Worm (Caenorhabditis elegans): ENCODE data around the gene T16A1.4.

T16A1.4 gene

DNA sequence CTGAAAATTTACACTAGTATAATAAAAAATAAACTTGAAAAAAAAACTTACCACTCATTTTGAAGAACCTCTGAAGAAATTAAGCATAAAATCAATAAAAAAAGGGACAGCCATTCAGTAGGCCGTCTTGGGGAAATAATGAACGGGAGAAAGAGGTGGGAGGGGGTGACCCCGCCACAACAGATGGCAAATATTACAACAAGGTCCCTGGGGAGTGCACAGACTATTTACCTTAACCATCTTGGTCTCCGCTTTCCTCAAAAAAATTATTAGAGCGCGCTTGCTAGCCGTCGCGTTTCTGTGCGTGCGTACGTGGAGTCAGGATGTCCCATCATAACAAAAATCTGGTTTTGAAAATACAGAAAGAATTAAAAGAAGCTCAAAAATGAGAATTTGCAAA is 10.6 kb downstream of the T16A1.4 start, which contains the start of gene T16A1.10:
Gene T16A1.10, minus strand, starts transcription at position 123 of the 400 bp plus-strand sequence.
- TF ChIP-seq tlf-1 (GFP tag; optimal IDR thresholded peaks at IDR 0.05) (no peak), F57C9.4 (tag; optimal IDR thresholded peaks at IDR 0.05) (no peak), ztf-22 (GFP tag; optimal IDR thresholded peaks at IDR 0.05) (no peak), ceh-91 (GFP tag; IDR thresholded peaks at IDR 0.05) (no peak), aptf-2 (GFP tag; conservative IDR thresholded peaks at IDR 0.05) (no peak), let-526 (GFP tag; IDR thresholded peaks at IDR 0.05) (no peak), somi-1 (GFP tag; optimal IDR thresholded peaks at IDR 0.05) (no peak), aptf-3 (GFP tag; IDR thresholded peaks at IDR 0.05) (no peak), ceh-27 (GFP tag; optimal IDR thresholded peaks at IDR 0.05) (no peak), Y67H2A.10 (GFP tag; conservative IDR thresholded peaks at IDR 0.05) (no peak), attf-3 (GFP tag; conservative IDR thresholded peaks at IDR 0.05) (no peak), ama-1 (optimal IDR thresholded peaks at IDR 0.05) (no peak), ama-1 (GFP tag; optimal IDR thresholded peaks at IDR 0.05) (no peak), nhr-27 (tag; optimal IDR thresholded peaks at IDR 0.05) (no peak), ceh-40 (GFP tag; IDR thresholded peaks at IDR 0.05) (no peak), hlh-26 (GFP tag; conservative IDR thresholded peaks at IDR 0.05) (no peak), B0261.1 (tag; optimal IDR thresholded peaks at IDR 0.05) (no peak), lsl-1 (GFP tag; optimal IDR thresholded peaks at IDR 0.05) (no peak), ccch-3 (GFP tag; optimal IDR thresholded peaks at IDR 0.05) (no peak), nfyb-1 (GFP tag; IDR thresholded peaks at IDR 0.05) (no peak)

DNA sequence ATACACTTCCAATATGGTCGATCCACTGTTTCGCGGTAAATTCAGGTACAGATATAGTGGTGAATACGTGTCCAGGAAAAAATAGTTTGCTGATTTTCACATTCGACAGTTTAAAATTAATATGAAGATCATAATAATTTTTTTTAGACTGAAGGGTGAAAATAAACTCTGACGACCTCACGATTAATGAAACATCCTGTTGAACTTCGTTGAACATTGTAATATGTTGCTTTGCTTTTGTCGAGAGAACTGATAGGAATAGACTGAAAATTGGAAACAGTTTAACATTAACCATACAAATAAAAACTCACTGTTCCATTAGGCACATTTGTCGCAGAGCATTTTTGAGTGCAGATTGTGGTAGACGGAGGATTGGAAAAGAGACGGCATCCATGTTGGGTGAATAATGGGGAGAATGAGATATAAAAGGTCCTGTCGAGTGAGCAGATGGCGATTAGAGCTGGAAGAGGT is 12.1 kb downstream of the T16A1.4 start, which contains the start of gene fbxb-37:
Gene fbxb-37, minus strand, starts transcription at position 421 of the 471 bp plus-strand sequence.
- TF ChIP-seq hlh-26 (GFP tag; conservative IDR thresholded peaks at IDR 0.05) (no peak), F23B12.7 (tag; optimal IDR thresholded peaks at IDR 0.05; ENCODE audit: insufficient read depth) (no peak), unc-130 (GFP tag; optimal IDR thresholded peaks at IDR 0.05) (no peak), let-526 (GFP tag; IDR thresholded peaks at IDR 0.05) (no peak), K12H6.12 (tag; optimal IDR thresholded peaks at IDR 0.05) (no peak), akir-1 (GFP tag; optimal IDR thresholded peaks at IDR 0.05) (no peak), somi-1 (GFP tag; optimal IDR thresholded peaks at IDR 0.05) (no peak), lsl-1 (GFP tag; optimal IDR thresholded peaks at IDR 0.05) (no peak), hrde-1 (tag; optimal IDR thresholded peaks at IDR 0.05; ENCODE audit: borderline replicate concordance) (no peak), snpc-4 (GFP tag; optimal IDR thresholded peaks at IDR 0.05) (no peak), snpc-4 (tag; optimal IDR thresholded peaks at IDR 0.05) (no peak), attf-3 (GFP tag; conservative IDR thresholded peaks at IDR 0.05) (no peak), chd-7 (tag; optimal IDR thresholded peaks at IDR 0.05) (no peak), dpff-1 (tag; optimal IDR thresholded peaks at IDR 0.05) (no peak), hmg-1.2 (GFP tag; IDR thresholded peaks at IDR 0.05) (no peak), nhr-80 (tag; optimal IDR thresholded peaks at IDR 0.05) (no peak)

DNA sequence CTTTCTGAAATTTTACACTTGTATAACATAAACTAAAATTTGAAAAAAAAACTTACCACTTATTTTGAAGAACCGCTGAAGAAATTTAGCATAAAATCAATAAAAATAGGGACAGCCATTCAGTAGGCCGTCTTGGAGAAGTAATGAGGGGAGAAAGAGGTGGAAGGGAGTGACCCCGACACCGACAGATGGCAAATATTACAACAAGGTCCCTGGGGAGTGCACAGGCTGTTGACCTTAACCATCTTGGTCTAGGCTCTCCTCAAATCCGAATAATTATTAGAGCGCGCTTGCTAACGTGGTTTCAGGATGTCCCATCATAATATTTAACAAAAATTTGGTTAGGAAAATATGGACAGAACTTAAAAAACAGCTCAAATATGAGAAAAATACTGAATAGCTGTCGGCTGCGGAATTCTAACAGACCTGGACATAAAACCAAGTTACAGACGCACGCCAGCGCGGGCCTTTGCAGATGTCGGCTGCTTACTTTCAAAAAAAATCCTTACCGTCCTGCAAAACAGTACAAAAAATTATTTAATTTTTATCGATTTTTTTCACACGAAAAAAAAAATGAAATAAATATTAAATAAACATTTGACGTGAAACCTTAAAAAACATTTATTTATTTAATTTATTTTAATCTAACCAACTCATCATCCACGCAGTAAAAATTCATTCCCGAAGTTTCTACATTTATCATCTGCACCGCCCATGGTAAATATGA is 13.7 kb downstream of the T16A1.4 start, which contains the start of gene T16A1.2:
Gene T16A1.2, plus strand, starts transcription at position 677 of the 727 bp plus-strand sequence.
- TF ChIP-seq F37B4.10 (GFP tag; IDR thresholded peaks at IDR 0.05) = no peak
- no peak for TF ChIP-seq ztf-3 (GFP tag; optimal IDR thresholded peaks at IDR 0.05)
- TF ChIP-seq bed-1 (GFP tag; IDR thresholded peaks at IDR 0.05) = no peak
- no peak for TF ChIP-seq hmg-1.2 (GFP tag; IDR thresholded peaks at IDR 0.05)
- TF ChIP-seq akir-1 (GFP tag; optimal IDR thresholded peaks at IDR 0.05) = no peak
- TF ChIP-seq dpl-1 (GFP tag; optimal IDR thresholded peaks at IDR 0.05) = no peak
- no peak for TF ChIP-seq rcor-1 (GFP tag; IDR thresholded peaks at IDR 0.05)
- no peak for TF ChIP-seq snpc-1.1 (tag; optimal IDR thresholded peaks at IDR 0.05; ENCODE audit: insufficient read depth)
- TF ChIP-seq nhr-179 (tag; optimal IDR thresholded peaks at IDR 0.05) = no peak
- TF ChIP-seq fkh-3 (tag; optimal IDR thresholded peaks at IDR 0.05) = no peak
- no peak for TF ChIP-seq F39B2.1 (GFP tag; IDR thresholded peaks at IDR 0.05)
- TF ChIP-seq rpc-1 (optimal IDR thresholded peaks at IDR 0.05) = no peak
- TF ChIP-seq rpc-1 (tag; optimal IDR thresholded peaks at IDR 0.05) = no peak
